Worm (Caenorhabditis elegans) whole organism, young adult: ENCODE data around the gene Y53G8AR.5.

Experiments used
- B0261.1 ChIP-seq: sonication (generic microtip); optimal IDR thresholded peaks from 2 replicates; lab custom pipeline; 2016; ENCODE audit warnings: mild to moderate bottlenecking, missing genetic modification characterization, moderate library complexity, missing compliant biosample characterization
- F22D6.2 ChIP-seq: sonication (generic microtip); optimal IDR thresholded peaks from 2 replicates; lab custom pipeline; 2016; ENCODE audit warnings: mild to moderate bottlenecking, missing genetic modification characterization, missing compliant biosample characterization
- Y79H2A.3 ChIP-seq: fragments of 200-800 bp; sonication (Bioruptor generic); conservative IDR thresholded peaks from 2 replicates; pipeline ENCODE4 v1.3.6; 2022; ENCODE audit warnings: missing genetic modification reagents, missing genetic modification characterization, missing compliant biosample characterization
- ama-1 ChIP-seq, 3 experiments: fragments of 150-350 bp in 1 of 3; sonication (generic microtip) in 2 of 3; optimal IDR thresholded peaks; 2 replicates each; lab custom pipeline; 2014 to 2018; ENCODE audit warnings: missing biosample characterization in 2 of 3, missing genetic modification characterization in 2 of 3, missing genetic modification reagents in 2 of 3
- athp-1 ChIP-seq: sonication (generic microtip); optimal IDR thresholded peaks from 2 replicates; lab custom pipeline; 2017; ENCODE audit warnings: mild to moderate bottlenecking, missing genetic modification characterization, missing compliant biosample characterization
- bed-1 ChIP-seq: fragments of 200-800 bp; sonication (Bioruptor generic); IDR thresholded peaks from 2 replicates; pipeline ENCODE4 v1.3.6; 2022; ENCODE audit warnings: missing genetic modification reagents, missing genetic modification characterization, missing compliant biosample characterization
- cebp-1 ChIP-seq, 2 experiments: fragments of 200-800 bp in 1 of 2; sonication (Bioruptor generic) in 1 of 2; sonication (generic microtip) in 1 of 2; IDR thresholded peaks in 1 of 2; optimal IDR thresholded peaks in 1 of 2; 2 replicates each; pipeline versions ENCODE4 v1.3.6 to Lab custom; 2017 to 2022; ENCODE audit warnings: missing compliant biosample characterization in 2 of 2, missing genetic modification characterization in 2 of 2, mild to moderate bottlenecking in 1 of 2, missing genetic modification reagents in 1 of 2, moderate library complexity in 1 of 2
- ets-4 ChIP-seq: fragments of 200-800 bp; sonication (Bioruptor generic); optimal IDR thresholded peaks from 2 replicates; lab custom pipeline; 2018; ENCODE audit warnings: mild to moderate bottlenecking, missing genetic modification characterization, missing compliant biosample characterization
- lin-40 ChIP-seq: sonication (generic microtip); optimal IDR thresholded peaks from 2 replicates; lab custom pipeline; 2016; ENCODE audit warnings: missing genetic modification characterization, mild to moderate bottlenecking, missing compliant biosample characterization, missing genotype, missing genetic modification reagents
- mcd-1 ChIP-seq: fragments of 200-800 bp; sonication (Bioruptor generic); IDR thresholded peaks from 2 replicates; pipeline ENCODE4 v1.3.6; 2022; ENCODE audit warnings: missing genetic modification reagents, missing genetic modification characterization, missing compliant biosample characterization
- nfya-2 ChIP-seq: fragments of 200-800 bp; sonication (Bioruptor generic); IDR thresholded peaks from 2 replicates; pipeline ENCODE4 v1.3.6; 2022; ENCODE audit warnings: missing genetic modification reagents, missing genetic modification characterization, missing compliant biosample characterization
- nhr-27 ChIP-seq: fragments of 200-800 bp; sonication (Bioruptor generic); optimal IDR thresholded peaks from 2 replicates; lab custom pipeline; 2018; ENCODE audit warnings: mild to moderate bottlenecking, missing genetic modification characterization, moderate library complexity, missing compliant biosample characterization

ce11 chrIII:3317887-3318286 is 20.6 kb downstream of the Y53G8AR.5 start:
- TF ChIP-seq lin-40 (tag; lab: Kevin White, UChicago) = no peak
- no peak for TF ChIP-seq F22D6.2 (tag; lab: Kevin White, UChicago)
- no peak for TF ChIP-seq bed-1 (GFP tag; lab: Robert Waterston, UW)
- TF ChIP-seq ets-4 (GFP tag; lab: Kevin White, UChicago) = no peak
- TF ChIP-seq athp-1 = no peak
- TF ChIP-seq nfya-2 (GFP tag; lab: Robert Waterston, UW) = no peak
- TF ChIP-seq B0261.1 = no peak
- TF ChIP-seq cebp-1 (GFP tag; IDR thresholded peaks at IDR 0.05; lab: Robert Waterston, UW) = no peak
- TF ChIP-seq cebp-1 (tag; optimal IDR thresholded peaks at IDR 0.05; lab: Kevin White, UChicago) = no peak
- no peak for TF ChIP-seq nhr-27
- no peak; the same call in 1 of the 2 replicates for TF ChIP-seq Y79H2A.3 (GFP tag; lab: Robert Waterston, UW)
- TF ChIP-seq ama-1 (optimal IDR thresholded peaks at IDR 0.05; lab: Kevin White, UChicago) = no peak
- no peak for TF ChIP-seq ama-1 (GFP tag; optimal IDR thresholded peaks at IDR 0.05; lab: Kevin White, UChicago)
- no peak for TF ChIP-seq mcd-1 (GFP tag; lab: Robert Waterston, UW)
